Fruit fly (Drosophila melanogaster) whole organism, embryonic: ENCODE results near the gene CG16710.

Experiments
- ATbp ChIP-seq: fragments of 200-800 bp; sonication (Bioruptor generic); optimal IDR thresholded peaks from 2 replicates; lab custom pipeline; 2017; ENCODE audit warnings: missing biosample characterization, mild to moderate bottlenecking, missing genetic modification characterization, missing genetic modification reagents
- CG11504 ChIP-seq: fragments of 200-800 bp; sonication (Bioruptor generic); optimal IDR thresholded peaks from 3 replicates; lab custom pipeline; 2019; ENCODE audit warnings: missing biosample characterization, mild to moderate bottlenecking, missing genetic modification characterization, moderate library complexity
- CG11695 ChIP-seq: fragments of 200-800 bp; sonication (Bioruptor generic); IDR thresholded peaks from 3 replicates; pipeline ENCODE4 v1.3.6; 2022; ENCODE audit warnings: missing biosample characterization, missing genetic modification characterization
- CG12219 ChIP-seq: fragments of 200-800 bp; sonication (Bioruptor generic); optimal IDR thresholded peaks from 3 replicates; lab custom pipeline; 2018; ENCODE audit warnings: missing biosample characterization, mild to moderate bottlenecking, missing genetic modification characterization
- CG1233 ChIP-seq: fragments of 200-800 bp; sonication (Bioruptor generic); optimal IDR thresholded peaks from 4 replicates; lab custom pipeline; 2018; ENCODE audit warnings: missing biosample characterization, mild to moderate bottlenecking, missing genetic modification characterization
- CG13296 ChIP-seq: fragments of 200-800 bp; sonication (Bioruptor generic); optimal IDR thresholded peaks from 3 replicates; lab custom pipeline; 2018; ENCODE audit warnings: missing biosample characterization, mild to moderate bottlenecking, missing genetic modification characterization
- CG14014 ChIP-seq: fragments of 200-800 bp; sonication (Bioruptor generic); IDR thresholded peaks from 2 replicates; pipeline ENCODE4 v1.3.6; 2022; ENCODE audit warnings: missing biosample characterization, missing genetic modification characterization
- CG16779 ChIP-seq: fragments of 200-800 bp; sonication (Bioruptor generic); IDR thresholded peaks from 2 replicates; pipeline ENCODE4 v1.3.6; 2022; ENCODE audit warnings: missing biosample characterization, missing genetic modification characterization
- CG16815 ChIP-seq: fragments of 200-800 bp; sonication (Bioruptor generic); optimal IDR thresholded peaks from 3 replicates; lab custom pipeline; 2017; ENCODE audit warnings: missing biosample characterization, mild to moderate bottlenecking, missing genetic modification characterization
- CG16863 ChIP-seq: fragments of 200-800 bp; sonication (Bioruptor generic); optimal IDR thresholded peaks from 3 replicates; lab custom pipeline; 2016; ENCODE audit warnings: missing biosample characterization, missing genetic modification characterization
- CG2199 ChIP-seq: fragments of 200-800 bp; sonication (Bioruptor generic); IDR thresholded peaks from 3 replicates; pipeline ENCODE4 v1.3.6; 2022; ENCODE audit warnings: missing biosample characterization, missing genetic modification characterization
- CG2889 ChIP-seq: fragments of 200-800 bp; sonication (Bioruptor generic); IDR thresholded peaks from 3 replicates; pipeline ENCODE4 v1.3.6; 2022; ENCODE audit warnings: missing biosample characterization, missing genetic modification characterization
- CG31224 ChIP-seq: fragments of 200-800 bp; sonication (Bioruptor generic); IDR thresholded peaks from 2 replicates; pipeline ENCODE4 v1.3.6; 2022; ENCODE audit warnings: missing biosample characterization, missing genetic modification characterization
- CG32532 ChIP-seq: fragments of 200-800 bp; sonication (Bioruptor generic); IDR thresholded peaks from 2 replicates; pipeline ENCODE4 v1.3.6; 2022; ENCODE audit warnings: missing biosample characterization, missing genetic modification characterization
- CG4730 ChIP-seq: fragments of 200-800 bp; sonication (Bioruptor generic); IDR thresholded peaks from 2 replicates; pipeline ENCODE4 v1.3.6; 2022; ENCODE audit warnings: missing biosample characterization, missing genetic modification characterization
- CG6272 ChIP-seq: fragments of 200-800 bp; sonication (Bioruptor generic); IDR thresholded peaks from 2 replicates; pipeline ENCODE4 v1.3.6; 2022; ENCODE audit warnings: missing biosample characterization, missing genetic modification characterization
- CG7928 ChIP-seq: fragments of 200-800 bp; sonication (Bioruptor generic); optimal IDR thresholded peaks from 2 replicates; lab custom pipeline; 2017; ENCODE audit warnings: missing biosample characterization, mild to moderate bottlenecking, missing genetic modification characterization
- CG7987 ChIP-seq: fragments of 200-800 bp; sonication (Bioruptor generic); optimal IDR thresholded peaks from 2 replicates; lab custom pipeline; 2018; ENCODE audit warnings: missing biosample characterization, mild to moderate bottlenecking, missing genetic modification characterization, moderate library complexity
- CoRest ChIP-seq: fragments of 200-800 bp; sonication (Bioruptor generic); optimal IDR thresholded peaks from 3 replicates; lab custom pipeline; 2018; ENCODE audit warnings: missing biosample characterization, mild to moderate bottlenecking, missing genetic modification characterization, moderate library complexity
- CrebB ChIP-seq: fragments of 200-800 bp; sonication (Bioruptor generic); optimal IDR thresholded peaks from 3 replicates; lab custom pipeline; 2018; ENCODE audit warnings: missing biosample characterization, mild to moderate bottlenecking, missing genetic modification characterization
- Elba2 ChIP-seq: fragments of 200-800 bp; sonication (Bioruptor generic); optimal IDR thresholded peaks from 3 replicates; lab custom pipeline; 2016; ENCODE audit warnings: missing biosample characterization, missing genetic modification characterization
- GATAe ChIP-seq: fragments of 200-800 bp; sonication (Bioruptor generic); conservative IDR thresholded peaks from 2 replicates; pipeline ENCODE4 v1.3.6; 2022; ENCODE audit warnings: missing biosample characterization, missing genetic modification characterization
- HHEX ChIP-seq: fragments of 200-800 bp; sonication (Bioruptor generic); optimal IDR thresholded peaks from 3 replicates; lab custom pipeline; 2017; ENCODE audit warnings: missing biosample characterization, mild to moderate bottlenecking, missing genetic modification characterization, missing genetic modification reagents
- HLH54F ChIP-seq: fragments of 200-800 bp; sonication (Bioruptor generic); optimal IDR thresholded peaks from 3 replicates; lab custom pipeline; 2016; ENCODE audit warnings: missing biosample characterization, missing genetic modification characterization
- Hr78 ChIP-seq, 2 experiments: fragments of 200-800 bp in 1 of 2; fragments of >200 bp in 1 of 2; sonication (Bioruptor generic) in 1 of 2; optimal IDR thresholded peaks; 2 replicates each; lab custom pipeline; 2017 to 2019; ENCODE audit warnings: missing biosample characterization in 2 of 2, missing genetic modification characterization in 2 of 2, mild to moderate bottlenecking in 1 of 2, moderate library complexity in 1 of 2
- Med ChIP-seq: fragments of 200-800 bp; sonication (Bioruptor generic); peaks from one replicate; lab custom pipeline; 2016; ENCODE audit warnings: missing biosample characterization, missing genetic modification characterization, mild to moderate bottlenecking, inconsistent platforms, moderate library complexity
- Nf-YC ChIP-seq: fragments of 200-800 bp; optimal IDR thresholded peaks from 3 replicates; lab custom pipeline; 2019; ENCODE audit warnings: missing biosample characterization, mild to moderate bottlenecking, missing genetic modification characterization, moderate library complexity
- TFAM ChIP-seq: fragments of 200-800 bp; sonication (Bioruptor generic); optimal IDR thresholded peaks from 2 replicates; lab custom pipeline; 2017; ENCODE audit warnings: missing biosample characterization, missing genetic modification characterization, inconsistent platforms
- Xbp1 ChIP-seq: fragments of 200-800 bp; sonication (Bioruptor generic); optimal IDR thresholded peaks from 3 replicates; lab custom pipeline; 2016; ENCODE audit warnings: missing biosample characterization, mild to moderate bottlenecking, missing genetic modification characterization
- YL-1 ChIP-seq: fragments of 200-800 bp; sonication (Bioruptor generic); optimal IDR thresholded peaks from 3 replicates; lab custom pipeline; 2017; ENCODE audit warnings: missing biosample characterization, mild to moderate bottlenecking, missing genetic modification characterization
- ci ChIP-seq: fragments of 200-800 bp; sonication (Bioruptor generic); IDR thresholded peaks from 3 replicates; pipeline ENCODE4 v1.3.6; 2022; ENCODE audit warnings: missing biosample characterization, missing genetic modification characterization
- dmrt99B ChIP-seq: fragments of 200-800 bp; sonication (Bioruptor generic); optimal IDR thresholded peaks from 2 replicates; lab custom pipeline; 2018; ENCODE audit warnings: missing biosample characterization, mild to moderate bottlenecking, missing genetic modification characterization, moderate library complexity
- eyg ChIP-seq: fragments of 200-800 bp; sonication (Bioruptor generic); optimal IDR thresholded peaks from 3 replicates; lab custom pipeline; 2016; ENCODE audit warnings: missing biosample characterization, missing genetic modification characterization
- fd3F ChIP-seq: fragments of 200-800 bp; sonication (Bioruptor generic); optimal IDR thresholded peaks from 2 replicates; lab custom pipeline; 2018; ENCODE audit warnings: missing biosample characterization, mild to moderate bottlenecking, missing genetic modification characterization, moderate library complexity
- gt ChIP-seq: fragments of 200-800 bp; sonication (Bioruptor generic); IDR thresholded peaks from 2 replicates; pipeline ENCODE4 v1.3.6; 2022; ENCODE audit warnings: missing biosample characterization, missing genetic modification characterization
- hb ChIP-seq: fragments of 200-800 bp; sonication (Bioruptor generic); IDR thresholded peaks from 3 replicates; pipeline ENCODE4 v1.3.6; 2022; ENCODE audit warnings: missing biosample characterization, missing genetic modification characterization; ENCODE audit not compliant: partially characterized antibody
- hth ChIP-seq: fragments of >200 bp; optimal IDR thresholded peaks from 2 replicates; lab custom pipeline; 2017; ENCODE audit warnings: inconsistent platforms
- nau ChIP-seq: fragments of 200-800 bp; sonication (Bioruptor generic); optimal IDR thresholded peaks from 3 replicates; lab custom pipeline; 2017; ENCODE audit warnings: missing biosample characterization, mild to moderate bottlenecking, missing genetic modification characterization, missing genetic modification reagents
- org-1 ChIP-seq: fragments of 200-800 bp; sonication (Bioruptor generic); optimal IDR thresholded peaks from 2 replicates; lab custom pipeline; 2017; ENCODE audit warnings: missing biosample characterization, missing genetic modification characterization
- pan ChIP-seq, 4 experiments: fragments of >200 bp in 3 of 4; fragments of 200-800 bp in 1 of 4; sonication (Bioruptor generic) in 1 of 4; optimal IDR thresholded peaks in 3 of 4; IDR thresholded peaks in 1 of 4; 2 replicates each; pipeline versions ENCODE4 v1.3.6 to Lab custom; 2017 to 2022; ENCODE audit warnings: missing biosample characterization in 2 of 4, missing genetic modification characterization in 2 of 4, mixed read lengths in 1 of 4
- peb ChIP-seq: fragments of 200-800 bp; sonication (Bioruptor generic); IDR thresholded peaks from 2 replicates; pipeline ENCODE4 v1.3.6; 2022; ENCODE audit warnings: missing biosample characterization, missing genetic modification characterization
- pum ChIP-seq: fragments of 200-800 bp; sonication (Bioruptor generic); optimal IDR thresholded peaks from 2 replicates; lab custom pipeline; 2016; ENCODE audit warnings: missing biosample characterization, missing genetic modification characterization
- ranshi ChIP-seq: fragments of 200-800 bp; sonication (Bioruptor generic); IDR thresholded peaks from 2 replicates; pipeline ENCODE4 v1.3.6; 2022; ENCODE audit warnings: missing biosample characterization, missing genetic modification characterization
- sqz ChIP-seq: fragments of 200-800 bp; sonication (Bioruptor generic); optimal IDR thresholded peaks from 3 replicates; lab custom pipeline; 2018; ENCODE audit warnings: missing biosample characterization, mild to moderate bottlenecking, missing genetic modification characterization
- wek ChIP-seq: fragments of 200-800 bp; sonication (Bioruptor generic); optimal IDR thresholded peaks from 3 replicates; lab custom pipeline; 2018; ENCODE audit warnings: missing biosample characterization, mild to moderate bottlenecking, missing genetic modification characterization, moderate library complexity
- wor ChIP-seq: fragments of 200-800 bp; sonication (Bioruptor generic); IDR thresholded peaks from 2 replicates; pipeline ENCODE4 v1.3.6; 2022; ENCODE audit warnings: missing biosample characterization, missing genetic modification characterization
- zfh1 ChIP-seq: fragments of 200-800 bp; sonication (Bioruptor generic); IDR thresholded peaks from 3 replicates; pipeline ENCODE4 v1.3.6; 2022; ENCODE audit warnings: missing biosample characterization, missing genetic modification characterization
- zfh2 ChIP-seq: fragments of 200-800 bp; sonication (Bioruptor generic); optimal IDR thresholded peaks from 2 replicates; lab custom pipeline; 2016; ENCODE audit warnings: missing biosample characterization, missing genetic modification characterization

CG16710 gene

DNA sequence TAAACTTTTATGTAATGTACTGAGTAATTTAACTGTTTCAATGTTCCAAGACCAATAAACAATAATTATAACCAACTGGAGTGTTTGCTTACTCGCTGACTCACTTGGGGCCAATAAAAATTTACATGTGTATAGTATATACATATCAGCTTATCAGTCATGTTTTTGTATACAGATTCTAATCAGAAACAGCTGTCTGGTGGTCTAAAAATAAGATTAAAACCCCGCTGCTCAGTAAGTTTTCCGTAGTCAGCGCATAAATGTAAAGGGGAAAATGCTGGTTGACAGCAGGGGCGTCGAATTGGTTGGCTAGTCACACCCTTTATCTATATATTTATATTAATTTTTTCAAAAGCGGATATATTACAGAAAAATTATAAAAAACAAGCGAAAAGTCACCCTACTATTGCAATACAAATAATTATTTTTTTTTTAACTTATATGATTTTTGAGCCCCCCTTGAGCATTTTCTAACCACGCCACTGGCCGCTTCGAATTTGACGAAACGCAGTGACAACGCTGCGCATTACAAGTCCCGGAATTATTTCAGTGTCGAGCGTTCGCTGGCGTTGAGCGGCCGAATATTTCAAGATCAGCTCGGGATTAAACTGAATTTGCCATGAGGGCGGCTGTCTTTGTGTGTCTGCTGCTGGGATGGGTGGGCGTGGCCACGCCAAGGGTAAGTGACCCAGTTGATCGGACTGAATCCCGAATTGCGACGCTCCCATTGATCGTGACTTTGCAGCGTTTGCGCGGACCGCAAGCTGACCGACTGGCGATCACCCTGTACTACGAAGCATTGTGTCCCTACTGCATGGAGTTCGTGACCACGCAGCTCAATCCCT is 3.7 kb upstream of the CG16710 start, which contains the start of gene GILT2 (continued):
- TF ChIP-seq Hr78 (GFP tag; optimal IDR thresholded peaks at IDR 0.05; lab: Kevin White, UChicago) (peak in 1 of 2 experiments; percentile 71), CG14014 (GFP tag; lab: Robert Waterston, UW) (peak; percentile 94), nau (no peak), CG16815 (GFP tag; lab: Kevin White, UChicago) (peak; percentile 74), wek (GFP tag; lab: Kevin White, UChicago) (no peak), org-1 (GFP tag; lab: Kevin White, UChicago) (peak; percentile 79), pum (GFP tag; lab: Kevin White, UChicago) (peak; percentile 39), CG16779 (GFP tag; lab: Robert Waterston, UW) (0 out of 2 replicates have a peak, but pooled peaks have one; percentile 32), dmrt99B (tag; lab: Kevin White, UChicago) (peak; percentile 96), CG6272 (peak; percentile 91), CG7987 (peak; percentile 54), pan (optimal IDR thresholded peaks at IDR 0.05; lab: Kevin White, UChicago) (no peak), pan (GFP tag; optimal IDR thresholded peaks at IDR 0.05 in 1 of 2, IDR thresholded peaks at IDR 0.05 in 1 of 2) (peak in 1 of 2 experiments; percentile 94), TFAM (GFP tag; lab: Kevin White, UChicago) (peak; percentile 34), GATAe (GFP tag; lab: Robert Waterston, UW) (peak; percentile 59), peb (GFP tag; lab: Robert Waterston, UW) (peak; percentile 85), CG32532 (peak; percentile 89), YL-1 (GFP tag; lab: Kevin White, UChicago) (peak; percentile 74), Elba2 (GFP tag; lab: Kevin White, UChicago) (peak; percentile 24), wor (GFP tag; lab: Robert Waterston, UW) (peak; percentile 75), fd3F (GFP tag; lab: Kevin White, UChicago) (peak; percentile 83), hb (no peak), eyg (GFP tag; lab: Kevin White, UChicago) (peak; percentile 29), Med (GFP tag; lab: Kevin White, UChicago) (peak; percentile 90), sqz (peak; percentile 88), ATbp (GFP tag; lab: Kevin White, UChicago) (peak; percentile 88), CG7928 (GFP tag; lab: Kevin White, UChicago) (peak; percentile 47), CoRest (tag; lab: Kevin White, UChicago) (peak; percentile 93), zfh2 (GFP tag; lab: Kevin White, UChicago) (peak; percentile 6), CG16863 (peak; percentile 51), HHEX (GFP tag; lab: Kevin White, UChicago) (peak; percentile 92), CG11695 (peak; percentile 90), CG12219 (peak; percentile 82), CG2889 (peak; percentile 77; the same call in 2 of the 3 replicates), CG2199 (GFP tag; lab: Robert Waterston, UW) (peak; percentile 73; the same call in 2 of the 3 replicates), Xbp1 (GFP tag; lab: Kevin White, UChicago) (peak; percentile 89), zfh1 (GFP tag; lab: Robert Waterston, UW) (peak; percentile 92), hth (lab: Kevin White, UChicago) (no peak), CrebB (peak; percentile 80), CG13296 (GFP tag; lab: Kevin White, UChicago) (peak; percentile 94), ci (GFP tag; lab: Robert Waterston, UW) (peak; percentile 94), Nf-YC (tag; lab: Kevin White, UChicago) (peak; percentile 78), CG31224 (GFP tag; lab: Robert Waterston, UW) (peak; percentile 85), gt (GFP tag; lab: Robert Waterston, UW) (peak; percentile 76), HLH54F (GFP tag; lab: Kevin White, UChicago) (peak; percentile 46), CG4730 (GFP tag; lab: Robert Waterston, UW) (peak; percentile 88), CG11504 (tag; lab: Kevin White, UChicago) (peak; percentile 94), ranshi (GFP tag; lab: Robert Waterston, UW) (peak; percentile 94), CG1233 (GFP tag; lab: Kevin White, UChicago) (peak; percentile 91)
